Fruit fly (Drosophila melanogaster): ENCODE results near the gene yata.

The yata gene

DNA sequence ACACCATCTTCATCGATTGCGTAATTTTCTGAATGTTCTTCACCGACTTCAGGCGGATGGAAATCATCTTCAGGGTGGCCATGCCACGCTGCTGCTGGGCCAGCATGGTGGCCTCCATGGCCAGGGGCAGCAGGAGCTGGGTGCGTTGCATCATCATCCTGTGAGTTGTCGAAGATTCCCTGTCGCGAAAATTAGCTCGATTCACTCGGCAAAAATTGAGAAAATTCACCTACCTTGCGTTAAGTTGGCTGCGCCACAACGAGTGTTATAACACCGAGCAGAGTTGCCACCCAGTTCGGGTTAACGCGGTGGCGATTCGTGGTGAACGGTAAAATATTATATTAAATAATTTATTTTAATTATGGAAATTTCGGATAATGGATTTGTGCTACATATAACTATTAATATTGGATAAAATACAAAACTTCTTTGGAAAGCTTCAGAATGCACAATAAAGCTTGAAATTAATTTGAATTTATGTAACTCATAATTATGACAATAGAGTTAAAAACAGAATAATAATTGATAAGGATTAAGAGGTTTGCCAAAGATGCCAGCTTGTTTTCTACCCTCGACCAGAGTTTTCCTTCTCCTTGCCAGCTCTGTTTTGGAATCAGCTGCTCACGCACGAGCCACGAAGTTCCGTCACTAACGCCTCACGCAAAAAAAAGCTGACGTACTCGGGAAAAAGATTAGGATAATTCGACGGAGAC lies at the start of gene yata, which contains the start of gene ATPsyngamma:
Gene yata, plus strand, starts transcription at position 629 of the 713 bp plus-strand sequence.
Gene ATPsyngamma, minus strand, starts transcription at position 573 of the 713 bp plus-strand sequence.
- TF ChIP-seq CG17801 (GFP tag; optimal IDR thresholded peaks at IDR 0.05; ENCODE audit: partially characterized antibody): peak; percentile 5

dm6 chr3R:29699220-29699619 lies 49.8 kb upstream of the yata start:
- no peak for TF ChIP-seq CG17801 (GFP tag; optimal IDR thresholded peaks at IDR 0.05; ENCODE audit: partially characterized antibody)

DNA sequence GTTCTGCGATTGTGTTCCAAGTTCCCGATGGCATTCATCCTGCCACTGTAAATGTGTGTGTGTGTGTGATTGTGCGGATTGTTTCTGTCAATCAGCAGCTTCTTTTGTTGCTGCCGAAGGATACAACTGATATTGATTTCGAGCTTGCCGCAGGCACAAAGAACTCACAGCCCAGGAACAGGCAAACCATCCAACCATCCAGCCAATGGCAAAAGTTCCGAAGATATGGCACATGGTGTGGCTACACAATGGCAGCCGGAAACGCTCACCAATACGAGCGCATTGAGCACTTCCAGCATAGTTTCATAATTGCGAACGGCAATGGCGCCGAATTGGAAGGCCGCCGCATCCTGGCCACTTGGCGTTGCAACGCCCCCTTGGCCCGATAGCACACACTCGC lies 47.3 kb upstream of the yata start:
- no peak for TF ChIP-seq CG17801 (GFP tag; optimal IDR thresholded peaks at IDR 0.05; ENCODE audit: partially characterized antibody)

DNA sequence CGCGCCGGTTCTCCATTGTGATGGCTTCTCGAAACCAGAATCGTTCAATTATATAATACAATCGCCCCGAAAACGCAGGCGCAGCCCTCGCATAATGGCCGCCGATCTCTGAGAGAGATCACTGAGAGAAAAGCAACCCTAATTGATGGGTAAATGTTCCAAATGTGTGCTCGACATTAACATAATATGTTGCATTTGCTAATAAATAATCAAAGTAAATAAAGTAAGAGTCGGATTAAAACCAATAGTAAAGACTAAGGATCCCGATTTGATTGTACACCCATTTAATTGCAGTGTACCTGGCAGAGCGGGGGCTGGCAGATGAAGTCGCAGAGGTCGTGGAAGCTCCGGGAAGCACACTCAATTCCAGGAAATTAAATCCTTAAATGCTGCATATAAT lies 44.5 kb upstream of the yata start:
- TF ChIP-seq CG17801 (GFP tag; optimal IDR thresholded peaks at IDR 0.05; ENCODE audit: partially characterized antibody): no peak

DNA sequence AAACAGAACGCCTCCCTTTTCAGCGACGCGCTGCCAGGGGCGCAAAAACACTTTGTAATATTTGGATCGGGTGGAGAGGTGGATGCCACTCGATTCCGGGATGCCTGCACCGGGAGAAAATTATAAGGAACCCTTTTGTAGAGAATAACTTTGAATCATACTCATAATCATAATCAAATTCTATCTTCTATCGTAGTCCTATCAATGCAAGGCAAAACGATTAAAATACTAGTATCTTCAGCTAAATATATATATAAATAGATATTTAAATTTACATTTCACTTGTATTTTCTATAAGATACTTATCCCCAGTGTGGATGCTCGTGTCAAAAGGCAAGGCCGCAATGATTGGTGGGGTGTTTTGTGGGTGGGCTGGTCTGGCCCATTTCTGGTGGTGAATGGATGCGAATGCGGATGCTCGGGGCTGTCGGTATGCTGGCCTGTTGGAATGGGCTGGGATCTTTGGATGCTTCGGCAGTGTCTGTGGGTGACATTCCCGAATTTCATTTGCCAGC lies 43.2 kb upstream of the yata start:
- TF ChIP-seq CG17801 (GFP tag; optimal IDR thresholded peaks at IDR 0.05; ENCODE audit: partially characterized antibody): no peak

DNA sequence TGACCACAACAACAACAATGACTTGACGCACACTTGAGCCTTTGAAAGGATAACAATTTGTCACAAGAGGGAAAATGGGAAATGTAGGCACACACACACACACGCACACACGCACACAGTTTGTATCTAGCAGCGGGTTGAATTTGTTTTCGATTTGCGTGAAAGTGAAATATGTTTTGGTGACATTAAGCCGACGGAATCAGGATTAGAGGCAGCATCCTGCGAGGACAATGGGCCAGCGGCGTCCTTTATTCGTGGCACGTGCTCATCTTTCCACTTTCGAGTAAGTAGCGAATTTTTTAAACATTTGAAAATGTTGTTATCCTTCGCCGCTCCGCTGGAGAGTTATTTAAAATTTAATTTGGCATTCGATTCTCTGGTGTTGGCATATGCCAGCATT lies 41.8 kb upstream of the yata start:
- TF ChIP-seq CG17801 (GFP tag; optimal IDR thresholded peaks at IDR 0.05; ENCODE audit: partially characterized antibody): no peak

DNA sequence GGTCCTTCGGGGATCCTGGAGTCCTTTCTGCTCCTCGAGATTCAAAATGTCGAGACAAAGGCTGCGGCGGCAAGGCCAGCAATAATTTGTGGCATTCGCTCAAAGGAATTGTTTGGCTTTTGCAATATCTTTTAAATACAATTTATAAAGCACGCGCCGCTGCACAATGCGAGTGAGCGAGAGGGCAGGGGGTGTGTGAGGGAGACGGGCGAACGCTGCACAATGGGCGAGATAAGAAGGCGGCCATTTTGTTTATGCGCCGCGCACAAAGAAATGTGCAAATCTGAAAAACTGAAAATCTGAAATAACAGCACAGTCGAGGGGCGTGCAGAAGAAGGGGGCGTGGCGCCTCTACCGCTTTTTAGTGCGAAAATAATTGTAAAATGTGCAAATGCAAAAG lies 40.7 kb upstream of the yata start:
- TF ChIP-seq CG17801 (GFP tag; optimal IDR thresholded peaks at IDR 0.05; ENCODE audit: partially characterized antibody): no peak

- no peak for TF ChIP-seq CG17801 (GFP tag; optimal IDR thresholded peaks at IDR 0.05; ENCODE audit: partially characterized antibody)
These were observed 37.6 kb upstream of the yata start for dm6 chr3R:29711434-29711833.

DNA sequence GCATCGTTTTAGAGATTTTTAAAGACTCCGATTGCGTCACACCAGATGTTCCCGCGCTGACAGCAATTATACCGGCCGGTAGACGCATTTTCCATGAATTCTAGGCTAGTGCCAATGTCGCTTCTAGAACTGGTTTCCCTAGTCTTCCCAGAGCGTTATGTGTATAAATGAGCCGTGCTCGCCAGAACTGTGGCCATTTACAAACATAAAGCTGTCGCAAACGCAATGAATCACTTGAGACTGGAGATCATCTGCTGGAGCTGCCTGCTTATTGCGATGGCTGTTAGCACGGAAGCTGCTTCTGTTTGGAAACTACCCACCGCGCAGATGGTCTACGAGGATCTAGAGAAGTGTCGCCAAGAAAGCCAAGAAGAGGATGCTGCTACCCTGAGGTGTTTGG lies 34.7 kb upstream of the yata start, which contains the start of gene Obp99d:
Gene Obp99d, plus strand, starts transcription at position 192 of the 400 bp plus-strand sequence.
- TF ChIP-seq CG17801 (GFP tag; optimal IDR thresholded peaks at IDR 0.05; ENCODE audit: partially characterized antibody): no peak

DNA sequence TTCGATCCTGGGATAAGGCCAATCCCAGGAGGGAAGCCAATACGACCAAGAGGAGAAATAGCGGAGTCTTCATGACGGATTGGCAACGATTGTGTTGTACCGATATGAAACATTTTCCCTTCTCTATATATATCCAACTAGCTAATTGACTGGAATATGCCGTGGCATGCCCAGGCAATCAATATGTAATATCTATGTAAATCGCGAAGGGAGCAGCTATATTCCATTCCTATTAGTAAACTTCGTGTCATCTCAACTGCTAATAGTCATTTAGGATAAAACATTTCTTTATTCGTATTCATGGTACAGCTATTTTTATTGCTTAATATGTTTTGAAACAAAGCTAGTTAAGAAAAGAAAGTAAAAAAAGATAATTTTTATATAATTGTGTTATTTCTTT lies 33.7 kb upstream of the yata start, which contains the start of gene Dup99B:
Gene Dup99B, minus strand, starts transcription at position 101 of the 400 bp plus-strand sequence.
- no peak for TF ChIP-seq CG17801 (GFP tag; optimal IDR thresholded peaks at IDR 0.05; ENCODE audit: partially characterized antibody)

DNA sequence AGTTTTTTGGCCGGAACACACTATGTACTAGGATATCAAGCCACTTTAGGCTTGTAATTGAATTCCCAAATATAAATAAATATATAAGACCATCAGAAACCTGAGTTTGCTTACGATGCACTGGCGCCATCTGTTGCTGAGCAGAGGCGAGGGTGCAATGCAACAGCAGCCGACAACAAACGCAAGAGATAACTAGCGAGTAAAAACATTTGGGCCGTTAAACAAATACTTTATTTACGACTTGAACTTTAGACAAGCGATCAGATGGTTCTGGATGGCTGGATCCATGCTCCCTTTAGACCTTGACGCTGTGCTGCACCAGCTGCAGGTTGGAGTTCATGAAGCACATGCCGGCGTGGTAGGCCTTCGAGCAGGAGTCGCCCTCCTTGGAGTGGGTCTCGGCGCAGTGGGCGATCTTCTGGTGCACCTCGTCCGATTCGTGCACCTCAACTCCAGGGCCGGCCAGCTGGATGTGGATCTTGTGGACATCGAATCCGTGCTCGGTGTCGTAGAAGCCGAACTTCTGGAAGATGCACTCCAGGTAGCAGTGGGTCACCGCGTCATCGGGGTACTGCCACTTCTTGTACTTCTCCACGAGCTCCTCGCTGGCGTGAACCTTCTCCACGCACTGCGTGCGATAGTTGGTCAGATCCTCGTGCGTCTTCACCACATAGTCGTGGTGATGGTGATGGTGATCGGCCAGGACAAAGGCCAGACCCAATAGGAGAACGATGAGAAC lies 32.8 kb upstream of the yata start:
- no peak for TF ChIP-seq CG17801 (GFP tag; optimal IDR thresholded peaks at IDR 0.05; ENCODE audit: partially characterized antibody)

dm6 chr3R:29716782-29717317 lies 32.2 kb upstream of the yata start, which contains the start of gene Obp99b:
Obp99b (minus strand) TSS chr3R:29716896.
- no peak for TF ChIP-seq CG17801 (GFP tag; optimal IDR thresholded peaks at IDR 0.05; ENCODE audit: partially characterized antibody)

- no peak for TF ChIP-seq CG17801 (GFP tag; optimal IDR thresholded peaks at IDR 0.05; ENCODE audit: partially characterized antibody)
These were observed 31.5 kb upstream of the yata start for dm6 chr3R:29717519-29717918.

DNA sequence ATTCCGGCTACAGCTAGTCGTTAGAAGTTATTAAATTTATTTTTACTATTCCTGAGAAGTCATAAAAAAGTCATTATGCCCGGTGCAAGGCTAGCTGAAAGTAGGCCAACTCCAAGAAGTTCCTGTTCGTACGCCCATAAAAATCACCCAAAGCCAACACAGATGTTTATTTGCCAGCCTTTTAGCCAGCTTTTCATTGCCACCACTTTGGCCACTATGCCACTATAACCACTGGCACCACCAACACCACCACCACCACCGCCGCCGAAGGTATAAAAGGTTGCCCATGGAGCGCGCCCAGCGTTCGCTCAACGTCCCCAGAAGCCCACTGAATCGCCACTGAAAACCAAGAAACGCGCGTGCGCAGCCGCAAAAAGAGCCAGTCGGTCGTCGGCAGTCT lies 30.7 kb upstream of the yata start, which contains the start of gene CG15506:
Gene CG15506, plus strand, starts transcription at position 301 of the 400 bp plus-strand sequence.
- no peak for TF ChIP-seq CG17801 (GFP tag; optimal IDR thresholded peaks at IDR 0.05; ENCODE audit: partially characterized antibody)

dm6 chr3R:29722238-29722637 lies 26.8 kb upstream of the yata start, which contains the start of gene CG34296:
CG34296 (plus strand) TSS chr3R:29722538.
- TF ChIP-seq CG17801 (GFP tag; optimal IDR thresholded peaks at IDR 0.05; ENCODE audit: partially characterized antibody): no peak
